Fruit fly (Drosophila melanogaster) whole organism, pupa: ENCODE results near the gene CG3679.

Experiments
- CG10348 ChIP-seq: fragments of 200-800 bp; sonication (Bioruptor generic); IDR thresholded peaks from 2 replicates; pipeline ENCODE4 v1.3.6; 2022; ENCODE audit warnings: missing biosample characterization, missing genetic modification characterization
- CG12605 ChIP-seq: fragments of 200-800 bp; sonication (Bioruptor generic); IDR thresholded peaks from 2 replicates; pipeline ENCODE4 v1.3.6; 2022; ENCODE audit warnings: missing biosample characterization, missing genetic modification characterization
- CG13204 ChIP-seq: fragments of 200-800 bp; sonication (Bioruptor generic); optimal IDR thresholded peaks from 2 replicates; lab custom pipeline; 2018; ENCODE audit warnings: missing biosample characterization, mild to moderate bottlenecking, missing genetic modification characterization, moderate library complexity
- CG14655 ChIP-seq: fragments of 200-800 bp; sonication (Bioruptor generic); optimal IDR thresholded peaks from 3 replicates; lab custom pipeline; 2017; ENCODE audit warnings: mild to moderate bottlenecking, missing biosample characterization, missing genetic modification reagents, missing genetic modification characterization
- CG15710 ChIP-seq: fragments of 200-800 bp; sonication (Bioruptor generic); optimal IDR thresholded peaks from 2 replicates; lab custom pipeline; 2018; ENCODE audit warnings: missing biosample characterization, mild to moderate bottlenecking, missing genetic modification characterization, moderate library complexity
- CG17806 ChIP-seq: fragments of 200-800 bp; sonication (Bioruptor generic); optimal IDR thresholded peaks from 2 replicates; lab custom pipeline; 2018; ENCODE audit warnings: missing biosample characterization, mild to moderate bottlenecking, missing genetic modification characterization, moderate library complexity
- CG32121 ChIP-seq: fragments of 200-800 bp; sonication (Bioruptor generic); IDR thresholded peaks from 2 replicates; pipeline ENCODE4 v1.3.6; 2022; ENCODE audit warnings: missing biosample characterization, missing genetic modification characterization
- CG34367 ChIP-seq: fragments of 200-800 bp; sonication (Bioruptor generic); optimal IDR thresholded peaks from 2 replicates; lab custom pipeline; 2018; ENCODE audit warnings: missing biosample characterization, mild to moderate bottlenecking, missing genetic modification characterization
- CG4496 ChIP-seq: fragments of 200-800 bp; sonication (Bioruptor generic); IDR thresholded peaks from 3 replicates; pipeline ENCODE4 v1.3.6; 2022; ENCODE audit warnings: missing biosample characterization, missing genetic modification characterization
- CG8159 ChIP-seq: fragments of 200-800 bp; sonication (Bioruptor generic); optimal IDR thresholded peaks from 3 replicates; lab custom pipeline; 2018; ENCODE audit warnings: missing biosample characterization, mild to moderate bottlenecking, missing genetic modification characterization, moderate library complexity
- CG8301 ChIP-seq: fragments of 200-800 bp; sonication (Bioruptor generic); optimal IDR thresholded peaks from 2 replicates; lab custom pipeline; 2018; ENCODE audit warnings: missing biosample characterization, mild to moderate bottlenecking, missing genetic modification characterization
- CG9948 ChIP-seq: fragments of 200-800 bp; sonication (Bioruptor generic); optimal IDR thresholded peaks from 2 replicates; lab custom pipeline; 2018; ENCODE audit warnings: missing biosample characterization, mild to moderate bottlenecking, missing genetic modification characterization, moderate library complexity
- D1 ChIP-seq: fragments of 200-800 bp; sonication (Bioruptor generic); optimal IDR thresholded peaks from 2 replicates; lab custom pipeline; 2018; ENCODE audit warnings: missing biosample characterization, mild to moderate bottlenecking, missing genetic modification characterization, moderate library complexity
- EcR ChIP-seq: fragments of 200-800 bp; sonication (Bioruptor generic); optimal IDR thresholded peaks from 3 replicates; lab custom pipeline; 2019; ENCODE audit warnings: missing biosample characterization, missing genetic modification characterization, mild to moderate bottlenecking, moderate library complexity, missing genetic modification reagents
- Ets98B ChIP-seq: fragments of 200-800 bp; sonication (Bioruptor generic); IDR thresholded peaks from 2 replicates; pipeline ENCODE4 v1.3.6; 2022; ENCODE audit warnings: missing biosample characterization, missing genetic modification characterization
- Pif1A ChIP-seq: fragments of 200-800 bp; sonication (Bioruptor generic); optimal IDR thresholded peaks from 3 replicates; lab custom pipeline; 2016; ENCODE audit warnings: missing biosample characterization, missing genetic modification characterization
- Pif1B ChIP-seq: fragments of 200-800 bp; sonication (Bioruptor generic); optimal IDR thresholded peaks from 3 replicates; lab custom pipeline; 2016; ENCODE audit warnings: missing biosample characterization, missing genetic modification characterization
- Snoo ChIP-seq: fragments of 200-800 bp; sonication (Bioruptor generic); optimal IDR thresholded peaks from 3 replicates; lab custom pipeline; 2017; ENCODE audit warnings: missing biosample characterization, mild to moderate bottlenecking, missing genetic modification characterization, inconsistent platforms
- fd96Ca ChIP-seq: fragments of 200-800 bp; sonication (Bioruptor generic); IDR thresholded peaks from 3 replicates; pipeline ENCODE4 v1.3.6; 2022; ENCODE audit warnings: missing biosample characterization, missing genetic modification characterization
- gl ChIP-seq: fragments of 200-800 bp; sonication (Bioruptor generic); optimal IDR thresholded peaks from 2 replicates; lab custom pipeline; 2018; ENCODE audit warnings: missing biosample characterization, mild to moderate bottlenecking, missing genetic modification characterization
- rn ChIP-seq: fragments of 200-800 bp; sonication (Bioruptor generic); IDR thresholded peaks from 2 replicates; pipeline ENCODE4 v1.3.6; 2022; ENCODE audit warnings: missing biosample characterization, missing genetic modification characterization

CG3679 gene

DNA sequence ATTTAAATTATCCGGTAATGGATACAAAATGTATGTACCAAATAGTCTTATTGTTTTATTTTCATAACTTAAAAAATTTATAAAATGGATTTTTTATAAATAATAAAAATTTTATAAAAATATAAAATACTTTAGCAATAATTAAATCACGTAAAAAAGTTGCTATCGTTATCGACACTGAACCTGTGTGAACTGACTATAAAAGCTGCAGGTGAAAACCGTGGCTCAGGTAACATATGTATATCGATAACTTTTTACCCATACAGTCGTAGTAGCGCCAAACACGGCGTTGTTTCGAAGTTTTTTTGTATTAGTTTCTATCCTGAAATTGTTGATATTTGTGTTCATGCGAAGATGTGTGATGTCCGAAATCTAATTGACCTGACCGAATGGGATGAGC, at the start of gene CG3679:
CG3679 (plus strand) TSS at position 235 of the 400 bp plus-strand sequence.
- TF ChIP-seq D1 (tag; lab: Kevin White, UChicago) = no peak
- TF ChIP-seq Snoo = no peak
- no peak for TF ChIP-seq CG12605 (GFP tag; lab: Robert Waterston, UW)
- no peak for TF ChIP-seq Pif1A (GFP tag; lab: Kevin White, UChicago)
- no peak for TF ChIP-seq gl (tag; lab: Kevin White, UChicago)
- TF ChIP-seq CG8301 (tag; lab: Kevin White, UChicago) = no peak
- no peak for TF ChIP-seq CG14655
- TF ChIP-seq CG10348 (GFP tag; lab: Robert Waterston, UW) = no peak
- TF ChIP-seq Pif1B (GFP tag; lab: Kevin White, UChicago) = no peak
- no peak for TF ChIP-seq EcR (GFP tag; lab: Kevin White, UChicago)
- TF ChIP-seq CG15710 (tag; lab: Kevin White, UChicago) = no peak
- TF ChIP-seq CG9948 (tag; lab: Kevin White, UChicago) = no peak
- no peak for TF ChIP-seq fd96Ca (GFP tag; lab: Robert Waterston, UW)
- no peak for TF ChIP-seq CG8159 (tag; lab: Kevin White, UChicago)

DNA sequence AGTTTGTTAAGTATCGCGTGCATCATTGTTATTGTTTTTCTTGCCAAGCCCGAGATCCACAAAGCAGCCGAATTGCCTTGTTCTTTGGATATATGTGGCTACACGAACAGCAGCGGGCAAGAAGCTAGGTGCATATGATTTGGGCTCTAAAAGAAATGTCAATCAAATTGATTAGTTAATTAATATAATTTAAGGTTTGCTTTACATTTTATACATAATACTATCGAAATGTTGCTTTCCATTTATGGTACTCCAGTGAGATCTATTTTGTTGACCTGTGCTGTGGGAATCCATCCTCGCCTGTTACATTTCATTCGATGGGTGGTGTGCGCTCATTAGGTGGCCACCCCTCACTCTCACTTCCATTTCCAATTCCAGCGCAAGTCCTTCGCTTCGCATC, 40.3 kb upstream of the CG3679 start:
- no peak for TF ChIP-seq EcR (GFP tag; lab: Kevin White, UChicago)
- peak; percentile 69 for TF ChIP-seq CG34367 (tag; lab: Kevin White, UChicago)
- no peak for TF ChIP-seq gl (tag; lab: Kevin White, UChicago)
- TF ChIP-seq Pif1A (GFP tag; lab: Kevin White, UChicago) = peak; percentile 63
- peak; percentile 69 for TF ChIP-seq CG17806
- peak; percentile 38; the same call in 1 of the 2 replicates for TF ChIP-seq CG12605 (GFP tag; lab: Robert Waterston, UW)
- TF ChIP-seq CG4496 (GFP tag; lab: Robert Waterston, UW) = peak; percentile 52; the same call in 1 of the 3 replicates
- no peak for TF ChIP-seq D1 (tag; lab: Kevin White, UChicago)
- peak; percentile 71 for TF ChIP-seq CG8159 (tag; lab: Kevin White, UChicago)
- TF ChIP-seq CG13204 (GFP tag; lab: Kevin White, UChicago) = no peak
- no peak for TF ChIP-seq rn (GFP tag; lab: Robert Waterston, UW)
- TF ChIP-seq Pif1B (GFP tag; lab: Kevin White, UChicago) = peak; percentile 51
- TF ChIP-seq CG15710 (tag; lab: Kevin White, UChicago) = peak; percentile 68
- TF ChIP-seq Snoo = peak; percentile 49
- peak; percentile 60; the same call in 2 of the 3 replicates for TF ChIP-seq fd96Ca (GFP tag; lab: Robert Waterston, UW)
- TF ChIP-seq CG14655 = peak; percentile 59
- TF ChIP-seq CG8301 (tag; lab: Kevin White, UChicago) = peak; percentile 54
- TF ChIP-seq Ets98B (GFP tag; lab: Robert Waterston, UW) = 0 out of 2 replicates have a peak, but pooled peaks have one; percentile 46
- peak; percentile 68 for TF ChIP-seq CG9948 (tag; lab: Kevin White, UChicago)
- TF ChIP-seq CG32121 = peak; percentile 33; the same call in 1 of the 2 replicates
- TF ChIP-seq CG10348 (GFP tag; lab: Robert Waterston, UW) = no peak
- TF ChIP-seq, all 21 proteins: peak for 15

DNA sequence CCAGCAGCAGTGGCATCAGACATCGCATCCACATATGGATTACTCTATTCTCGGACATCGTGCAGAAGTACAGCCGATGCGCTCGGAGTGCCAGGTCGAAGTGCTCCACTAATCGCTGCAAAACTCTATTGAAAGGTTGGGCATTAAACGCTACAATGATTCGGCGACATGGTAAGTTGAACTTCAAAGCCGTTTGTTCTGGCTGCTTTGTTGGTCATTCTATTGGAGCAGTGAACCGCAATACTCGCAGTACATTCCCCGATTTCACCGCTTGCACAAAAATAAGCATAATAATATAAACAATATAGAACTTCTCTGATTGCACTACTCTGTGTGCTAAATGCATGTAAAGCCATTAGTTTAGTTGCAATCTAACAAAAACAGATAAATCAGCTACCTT, 37.2 kb upstream of the CG3679 start, which contains the start of gene CG12507:
CG12507 (minus strand) TSS at position 101 of the 400 bp plus-strand sequence.
- TF ChIP-seq EcR (GFP tag; lab: Kevin White, UChicago) (no peak), CG4496 (GFP tag; lab: Robert Waterston, UW) (no peak), Ets98B (GFP tag; lab: Robert Waterston, UW) (no peak), CG14655 (no peak), Pif1A (GFP tag; lab: Kevin White, UChicago) (no peak), gl (tag; lab: Kevin White, UChicago) (no peak), Snoo (no peak), CG13204 (GFP tag; lab: Kevin White, UChicago) (no peak), CG8159 (tag; lab: Kevin White, UChicago) (no peak), CG34367 (tag; lab: Kevin White, UChicago) (no peak), rn (GFP tag; lab: Robert Waterston, UW) (no peak), CG15710 (tag; lab: Kevin White, UChicago) (no peak), CG9948 (tag; lab: Kevin White, UChicago) (no peak), fd96Ca (GFP tag; lab: Robert Waterston, UW) (no peak), CG32121 (no peak), CG17806 (no peak)

DNA sequence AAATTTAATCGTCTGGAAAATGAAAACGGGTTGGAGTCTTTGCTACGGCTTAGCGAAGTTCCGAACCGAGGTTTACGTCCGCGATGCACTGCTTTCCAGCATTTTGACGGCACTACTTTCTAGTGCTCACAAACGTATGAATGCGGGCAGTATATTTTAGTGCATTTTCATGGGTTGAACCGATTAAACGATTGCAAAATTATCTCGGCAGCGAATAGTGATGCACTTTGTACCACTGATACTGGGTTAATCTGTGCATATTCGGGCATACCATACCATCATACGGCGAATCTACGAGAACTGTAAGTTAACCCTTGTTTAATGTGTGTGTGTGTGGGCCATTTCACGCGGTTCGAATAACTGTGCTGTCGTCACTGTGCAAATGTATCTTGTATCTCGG, 32.9 kb upstream of the CG3679 start, which contains the start of gene Mfe2:
Mfe2 (plus strand) TSS at position 157 of the 400 bp plus-strand sequence.
- TF ChIP-seq EcR (GFP tag; lab: Kevin White, UChicago) (peak; percentile 65), CG14655 (peak; percentile 55), CG8159 (tag; lab: Kevin White, UChicago) (peak; percentile 28), CG34367 (tag; lab: Kevin White, UChicago) (peak; percentile 31), gl (tag; lab: Kevin White, UChicago) (peak; percentile 83), Snoo (no peak), CG10348 (GFP tag; lab: Robert Waterston, UW) (no peak), CG12605 (GFP tag; lab: Robert Waterston, UW) (peak; percentile 39; the same call in 1 of the 2 replicates), Pif1B (GFP tag; lab: Kevin White, UChicago) (no peak), rn (GFP tag; lab: Robert Waterston, UW) (0 out of 2 replicates have a peak, but pooled peaks have one; percentile 12), Ets98B (GFP tag; lab: Robert Waterston, UW) (peak; percentile 65; the same call in 1 of the 2 replicates), CG13204 (GFP tag; lab: Kevin White, UChicago) (peak; percentile 37), D1 (tag; lab: Kevin White, UChicago) (no peak), fd96Ca (GFP tag; lab: Robert Waterston, UW) (no peak), CG9948 (tag; lab: Kevin White, UChicago) (no peak), CG15710 (tag; lab: Kevin White, UChicago) (peak; percentile 22), CG32121 (peak; percentile 52), Pif1A (GFP tag; lab: Kevin White, UChicago) (peak; percentile 15), CG17806 (peak; percentile 14), CG8301 (tag; lab: Kevin White, UChicago) (peak; percentile 35), CG4496 (GFP tag; lab: Robert Waterston, UW) (peak; percentile 60; the same call in 1 of the 3 replicates)
- TF ChIP-seq, all 21 proteins: peak for 15
